Fruit fly (Drosophila melanogaster) whole organism, wandering third instar larva: Measurements from ENCODE around the gene CG17029.

Source experiments
- Abd-B ChIP-seq: fragments of >200 bp; optimal IDR thresholded peaks from 2 replicates; lab custom pipeline; 2017; ENCODE audit warnings: missing biosample characterization, missing genetic modification characterization
- CG9705 ChIP-seq: fragments of 200-800 bp; sonication (Bioruptor generic); optimal IDR thresholded peaks from 2 replicates; lab custom pipeline; 2018; ENCODE audit warnings: missing biosample characterization, mild to moderate bottlenecking, missing genetic modification characterization
- CrebA ChIP-seq: fragments of 200-800 bp; sonication (Bioruptor generic); optimal IDR thresholded peaks from 2 replicates; lab custom pipeline; 2016; ENCODE audit warnings: missing biosample characterization, mild to moderate bottlenecking, missing genetic modification characterization, borderline replicate concordance
- GATAd ChIP-seq: sonication (Bioruptor generic); optimal IDR thresholded peaks from 2 replicates; lab custom pipeline; 2016; ENCODE audit warnings: missing biosample characterization, missing genetic modification characterization
- HLH106 ChIP-seq: fragments of 200-800 bp; optimal IDR thresholded peaks from 3 replicates; lab custom pipeline; 2019; ENCODE audit warnings: missing biosample characterization, mild to moderate bottlenecking, missing genetic modification characterization, moderate library complexity
- Hnf4 ChIP-seq: fragments of 200-800 bp; sonication (Bioruptor generic); optimal IDR thresholded peaks from 2 replicates; lab custom pipeline; 2016; ENCODE audit warnings: missing biosample characterization, mild to moderate bottlenecking, missing genetic modification characterization
- Hr78 ChIP-seq: fragments of >200 bp; optimal IDR thresholded peaks from 2 replicates; lab custom pipeline; 2017; ENCODE audit warnings: missing biosample characterization, missing genetic modification characterization
- Hr83 ChIP-seq: fragments of 200-300 bp; sonication (Bioruptor generic); optimal IDR thresholded peaks from 2 replicates; lab custom pipeline; 2016; ENCODE audit warnings: missing biosample characterization, mild to moderate bottlenecking, missing genetic modification characterization, moderate library complexity; ENCODE audit not compliant: poor library complexity, severe bottlenecking
- Jra ChIP-seq: sonication (Bioruptor generic); optimal IDR thresholded peaks from 2 replicates; lab custom pipeline; 2016; ENCODE audit warnings: missing biosample characterization, missing genetic modification characterization
- Mio ChIP-seq: sonication (Bioruptor generic); optimal IDR thresholded peaks from 2 replicates; lab custom pipeline; 2016; ENCODE audit warnings: missing biosample characterization, missing genetic modification characterization
- Myc ChIP-seq: fragments of >200 bp; optimal IDR thresholded peaks from 2 replicates; lab custom pipeline; 2017
- N ChIP-seq: fragments of >200 bp; optimal IDR thresholded peaks from 2 replicates; lab custom pipeline; 2018; ENCODE audit warnings: missing biosample characterization, missing external identifiers, missing genetic modification characterization
- OdsH ChIP-seq: fragments of 200-800 bp; sonication (Bioruptor generic); optimal IDR thresholded peaks from 2 replicates; lab custom pipeline; 2016; ENCODE audit warnings: missing biosample characterization, mild to moderate bottlenecking, missing genetic modification characterization
- Rel ChIP-seq, 2 experiments: fragments of 200-800 bp; sonication (Bioruptor generic) in 1 of 2; optimal IDR thresholded peaks; 2 replicates in 1 of 2; 3 replicates in 1 of 2; lab custom pipeline; 2016 to 2019; ENCODE audit warnings: mild to moderate bottlenecking in 2 of 2, missing biosample characterization in 2 of 2, missing genetic modification characterization in 2 of 2, moderate library complexity in 1 of 2
- Vsx2 ChIP-seq: fragments of 200-300, 225-300 bp; sonication (Bioruptor generic); optimal IDR thresholded peaks from 2 replicates; lab custom pipeline; 2018; ENCODE audit warnings: missing biosample characterization, missing genetic modification characterization; ENCODE audit not compliant: partially characterized antibody
- br ChIP-seq: fragments of 200-800 bp; sonication (Bioruptor generic); optimal IDR thresholded peaks from 2 replicates; lab custom pipeline; 2016; ENCODE audit warnings: missing biosample characterization, missing genetic modification characterization
- brk ChIP-seq: fragments of 200-800 bp; sonication (Bioruptor generic); optimal IDR thresholded peaks from 2 replicates; lab custom pipeline; 2016; ENCODE audit warnings: missing biosample characterization, mild to moderate bottlenecking, missing genetic modification characterization
- dl ChIP-seq, 2 experiments: fragments of 175-275, 200-275 bp in 1 of 2; fragments of 200-275 bp in 1 of 2; sonication (Bioruptor generic); optimal IDR thresholded peaks; lab custom pipeline; 2018; ENCODE audit warnings: mild to moderate bottlenecking in 2 of 2, missing biosample characterization in 2 of 2, missing genetic modification characterization in 2 of 2, moderate library complexity in 2 of 2; ENCODE audit not compliant: partially characterized antibody in 2 of 2, insufficient read depth in 1 of 2
- dmrt93B ChIP-seq: fragments of 200-800 bp; sonication (Bioruptor generic); optimal IDR thresholded peaks from 2 replicates; lab custom pipeline; 2018; ENCODE audit warnings: missing biosample characterization, mild to moderate bottlenecking, missing genetic modification characterization
- dsf ChIP-seq: sonication (Bioruptor generic); optimal IDR thresholded peaks from 2 replicates; lab custom pipeline; 2016; ENCODE audit warnings: missing biosample characterization, missing genetic modification characterization, borderline replicate concordance
- ey ChIP-seq: fragments of 200-800 bp; sonication (Bioruptor generic); optimal IDR thresholded peaks from 2 replicates; lab custom pipeline; 2016; ENCODE audit warnings: missing biosample characterization, missing genetic modification characterization
- foxo ChIP-seq, 2 experiments: fragments of 200-800 bp; sonication (Bioruptor generic); optimal IDR thresholded peaks; 2 replicates in 1 of 2; 3 replicates in 1 of 2; lab custom pipeline; 2016 to 2017; ENCODE audit warnings: missing biosample characterization in 2 of 2, missing genetic modification characterization in 2 of 2
- fru ChIP-seq: fragments of 200-800 bp; sonication (Bioruptor generic); optimal IDR thresholded peaks from 3 replicates; lab custom pipeline; 2016; ENCODE audit warnings: missing biosample characterization, mild to moderate bottlenecking, missing genetic modification characterization
- h ChIP-seq: fragments of 200-800 bp; sonication (Bioruptor generic); optimal IDR thresholded peaks from 3 replicates; lab custom pipeline; 2016; ENCODE audit warnings: missing biosample characterization, mild to moderate bottlenecking, missing genetic modification characterization
- jim ChIP-seq: fragments of 175-275, 200-325 bp; sonication (Bioruptor generic); optimal IDR thresholded peaks from 2 replicates; lab custom pipeline; 2016; ENCODE audit warnings: missing biosample characterization, mild to moderate bottlenecking, missing genetic modification characterization
- lola ChIP-seq: fragments of >200 bp; optimal IDR thresholded peaks from 2 replicates; lab custom pipeline; 2017; ENCODE audit warnings: missing biosample characterization, missing genetic modification characterization
- psq ChIP-seq: fragments of 200-800 bp; sonication (Bioruptor generic); optimal IDR thresholded peaks from 3 replicates; lab custom pipeline; 2017; ENCODE audit warnings: missing biosample characterization, mild to moderate bottlenecking, missing genetic modification characterization, moderate library complexity
- rgr ChIP-seq: fragments of 200-800 bp; sonication (Bioruptor generic); optimal IDR thresholded peaks from 3 replicates; lab custom pipeline; 2016; ENCODE audit warnings: missing biosample characterization, mild to moderate bottlenecking, missing genetic modification characterization
- sage ChIP-seq: fragments of 200-800 bp; sonication (Bioruptor generic); optimal IDR thresholded peaks from 2 replicates; lab custom pipeline; 2016; ENCODE audit warnings: missing biosample characterization, mild to moderate bottlenecking, missing genetic modification characterization
- sv ChIP-seq: fragments of 200-800 bp; sonication (Bioruptor generic); optimal IDR thresholded peaks from 3 replicates; lab custom pipeline; 2016; ENCODE audit warnings: missing biosample characterization, missing genetic modification characterization
- tai ChIP-seq: sonication (Bioruptor generic); optimal IDR thresholded peaks from 2 replicates; lab custom pipeline; 2016; ENCODE audit warnings: missing biosample characterization, missing genetic modification characterization
- usp ChIP-seq: fragments of >200 bp; optimal IDR thresholded peaks from 2 replicates; lab custom pipeline; 2017; ENCODE audit warnings: missing biosample characterization, missing genetic modification characterization
- woc ChIP-seq: sonication (Bioruptor generic); optimal IDR thresholded peaks from 2 replicates; lab custom pipeline; 2016; ENCODE audit warnings: missing biosample characterization, mild to moderate bottlenecking, missing genetic modification characterization

CG17029 gene

DNA sequence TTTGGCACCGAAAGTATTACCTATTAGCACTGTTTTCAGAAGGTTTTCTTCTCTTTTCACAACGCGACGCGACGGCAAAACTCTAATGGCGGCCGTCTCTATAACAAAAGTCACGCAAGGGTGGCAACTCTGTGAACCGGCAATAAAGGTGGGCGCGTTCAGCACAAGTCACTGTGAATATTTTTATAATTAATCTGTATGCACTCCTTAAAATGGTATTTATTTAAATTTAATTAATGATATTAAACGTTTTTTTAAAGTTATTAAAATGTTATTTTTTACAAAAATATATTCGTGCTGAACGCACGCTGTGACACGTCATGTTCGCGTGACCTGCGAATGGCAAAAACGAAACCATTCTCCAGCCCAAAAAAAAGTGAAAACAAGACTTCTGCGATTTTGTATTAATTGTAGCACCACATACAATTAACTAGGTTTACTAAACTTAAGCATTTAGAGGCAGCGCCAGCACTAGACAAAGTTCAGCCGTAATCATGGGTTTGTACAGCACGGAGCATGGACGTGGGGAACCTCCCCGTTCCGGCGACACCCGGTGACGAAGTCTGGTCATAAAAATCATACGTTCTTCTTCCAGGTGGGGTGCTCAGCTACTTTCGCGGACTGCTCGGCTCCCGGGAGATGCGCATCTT, 6.2 kb downstream of the CG17029 start, which contains the start of the genes brm and Arl1 (continued):
- TF ChIP-seq CrebA (GFP tag; lab: Kevin White, UChicago) (no peak), OdsH (GFP tag; lab: Kevin White, UChicago) (peak; percentile 97), Rel (GFP tag; optimal IDR thresholded peaks at IDR 0.05; lab: Kevin White, UChicago) (peak; percentile 95), Rel (tag; optimal IDR thresholded peaks at IDR 0.05; lab: Kevin White, UChicago) (peak; percentile 96), lola (GFP tag; lab: Kevin White, UChicago) (no peak), usp (GFP tag; lab: Kevin White, UChicago) (no peak), rgr (GFP tag; lab: Kevin White, UChicago) (peak; percentile 99), GATAd (peak; percentile 86), foxo (GFP tag; optimal IDR thresholded peaks at IDR 0.05; lab: Kevin White, UChicago) (peak; percentile 58 to 98), dsf (GFP tag; lab: Kevin White, UChicago) (peak; percentile 89), Jra (peak; percentile 76)

DNA sequence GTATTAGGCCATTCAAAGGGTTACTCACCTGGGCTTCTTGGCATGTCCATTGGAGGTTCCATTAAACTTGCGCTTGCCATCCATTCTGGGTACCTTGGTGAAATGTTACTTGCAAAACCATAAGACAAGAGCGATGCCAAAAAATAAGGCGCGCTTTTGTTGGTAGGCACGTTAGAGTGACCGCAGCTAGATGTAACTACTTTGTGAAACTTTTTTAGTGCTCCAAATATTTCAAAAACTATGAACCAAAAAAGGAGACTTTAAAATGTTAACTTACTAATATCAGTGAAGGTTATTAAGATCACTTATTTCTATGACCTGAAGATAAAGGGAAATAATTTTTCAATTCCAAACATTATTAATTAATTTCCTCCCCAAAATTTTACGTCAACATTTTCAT, 11.0 kb downstream of the CG17029 start, which contains the start of gene PolD1:
Gene PolD1 (minus strand): TSS at position 181 of the 400 bp plus-strand sequence.
- TF ChIP-seq dl (GFP tag; optimal IDR thresholded peaks at IDR 0.05; lab: Kevin White, UChicago; ENCODE audit: insufficient read depth in 1 of 2, partially characterized antibody in 2 of 2): no peak
- TF ChIP-seq dmrt93B (GFP tag; lab: Kevin White, UChicago): no peak
- TF ChIP-seq N: no peak
- TF ChIP-seq usp (GFP tag; lab: Kevin White, UChicago): no peak
- TF ChIP-seq Mio (GFP tag; lab: Kevin White, UChicago): no peak
- TF ChIP-seq jim: no peak
- TF ChIP-seq Abd-B: no peak
- TF ChIP-seq HLH106: no peak
- TF ChIP-seq foxo (GFP tag; optimal IDR thresholded peaks at IDR 0.05; lab: Kevin White, UChicago): no peak
- TF ChIP-seq brk: no peak
- TF ChIP-seq Hnf4: no peak
- TF ChIP-seq Myc (lab: Kevin White, UChicago): no peak
- no peak for TF ChIP-seq Hr78 (GFP tag; lab: Kevin White, UChicago)
- no peak for TF ChIP-seq sage (GFP tag; lab: Kevin White, UChicago)
- TF ChIP-seq OdsH (GFP tag; lab: Kevin White, UChicago): no peak

DNA sequence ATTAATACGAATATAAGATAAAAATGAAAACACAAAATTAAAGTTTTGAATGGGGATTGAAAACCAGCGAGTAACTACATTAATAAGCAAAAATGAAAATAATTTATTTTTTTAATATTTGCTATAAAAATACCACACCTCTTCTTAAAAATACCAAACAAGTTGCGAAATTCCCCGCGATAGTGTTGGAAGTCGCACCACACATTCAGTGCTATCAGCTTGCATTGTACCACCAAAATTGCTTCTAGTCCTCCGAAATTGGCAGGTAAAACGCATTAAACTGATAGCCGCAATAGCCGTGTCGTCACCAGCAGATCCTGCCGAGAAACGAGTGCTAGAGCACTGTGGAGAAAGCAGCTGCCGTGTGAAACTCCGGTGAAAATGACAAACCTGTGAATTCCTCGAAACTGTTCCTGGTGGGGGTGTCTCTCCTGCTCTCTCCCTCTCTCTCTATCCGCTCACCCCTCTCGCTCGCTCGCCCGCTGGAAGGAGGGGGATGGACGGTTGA, 11.4 kb downstream of the CG17029 start, which contains the start of gene Hip14:
Gene Hip14 (plus strand): TSS at position 198 of the 508 bp plus-strand sequence.
- TF ChIP-seq CG9705: no peak
- no peak for TF ChIP-seq tai
- no peak for TF ChIP-seq GATAd
- TF ChIP-seq dmrt93B (GFP tag; lab: Kevin White, UChicago): no peak
- no peak for TF ChIP-seq Hr83 (GFP tag; lab: Kevin White, UChicago)
- peak; percentile 29 for TF ChIP-seq psq (GFP tag; lab: Kevin White, UChicago)
- no peak for TF ChIP-seq usp (GFP tag; lab: Kevin White, UChicago)
- peak; percentile 25 for TF ChIP-seq Myc (lab: Kevin White, UChicago)
- TF ChIP-seq h (GFP tag; lab: Kevin White, UChicago): peak; percentile 35
- TF ChIP-seq Hr78 (GFP tag; lab: Kevin White, UChicago): no peak
- TF ChIP-seq CrebA (GFP tag; lab: Kevin White, UChicago): no peak
- TF ChIP-seq foxo (GFP tag; optimal IDR thresholded peaks at IDR 0.05; lab: Kevin White, UChicago): peak in 1 of 2 experiments; percentile 43
- peak; percentile 26 for TF ChIP-seq ey
- peak; percentile 35 for TF ChIP-seq OdsH (GFP tag; lab: Kevin White, UChicago)
- TF ChIP-seq Rel (GFP tag; optimal IDR thresholded peaks at IDR 0.05; lab: Kevin White, UChicago): no peak
- peak; percentile 99 for TF ChIP-seq Rel (tag; optimal IDR thresholded peaks at IDR 0.05; lab: Kevin White, UChicago)
- peak; percentile 47 for TF ChIP-seq rgr (GFP tag; lab: Kevin White, UChicago)
- peak; percentile 52 for TF ChIP-seq dsf (GFP tag; lab: Kevin White, UChicago)
- TF ChIP-seq woc (GFP tag; lab: Kevin White, UChicago): peak; percentile 45
- TF ChIP-seq sv: peak; percentile 8
- no peak for TF ChIP-seq Jra
- TF ChIP-seq fru (GFP tag; lab: Kevin White, UChicago): peak; percentile 43
- no peak for TF ChIP-seq Vsx2 (GFP tag; lab: Kevin White, UChicago)
- TF ChIP-seq br: peak; percentile 9
- no peak for TF ChIP-seq brk
- TF ChIP-seq, all 38 proteins: peak for 13
